Fruit fly (Drosophila melanogaster) whole organism, larva: Measurements from ENCODE around the gene kel.

Experiments
- noc ChIP-seq: fragments of 200-800 bp; sonication (Bioruptor generic); optimal IDR thresholded peaks from 3 replicates; lab custom pipeline; 2019; ENCODE audit warnings: missing biosample characterization, mild to moderate bottlenecking, missing genetic modification characterization, moderate library complexity

Gene kel

DNA sequence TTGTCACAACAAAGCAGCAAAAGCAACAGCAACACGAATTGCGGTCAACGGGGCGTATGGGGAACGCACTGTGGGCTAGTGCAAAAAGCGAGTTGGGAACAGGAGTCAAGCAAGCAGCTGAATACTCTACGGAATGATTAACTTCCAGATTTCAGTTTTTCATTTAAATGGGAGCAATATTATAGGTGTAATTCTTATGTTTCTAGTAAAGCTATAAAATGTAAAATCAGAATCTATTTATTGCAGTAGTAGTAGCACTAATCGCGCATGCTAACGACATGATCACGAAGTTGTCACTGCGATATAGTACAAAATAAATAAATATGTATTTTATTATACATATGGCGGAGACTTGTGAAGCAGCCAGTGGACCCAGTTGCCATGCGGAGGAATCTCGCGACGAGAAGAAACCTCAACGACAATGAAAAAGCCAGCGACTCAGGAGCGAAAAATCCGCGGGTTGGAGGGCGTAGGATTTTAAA, 8.8 kb upstream of the kel start:
- TF ChIP-seq noc (tag; lab: Kevin White, UChicago), result peak; percentile 26

DNA sequence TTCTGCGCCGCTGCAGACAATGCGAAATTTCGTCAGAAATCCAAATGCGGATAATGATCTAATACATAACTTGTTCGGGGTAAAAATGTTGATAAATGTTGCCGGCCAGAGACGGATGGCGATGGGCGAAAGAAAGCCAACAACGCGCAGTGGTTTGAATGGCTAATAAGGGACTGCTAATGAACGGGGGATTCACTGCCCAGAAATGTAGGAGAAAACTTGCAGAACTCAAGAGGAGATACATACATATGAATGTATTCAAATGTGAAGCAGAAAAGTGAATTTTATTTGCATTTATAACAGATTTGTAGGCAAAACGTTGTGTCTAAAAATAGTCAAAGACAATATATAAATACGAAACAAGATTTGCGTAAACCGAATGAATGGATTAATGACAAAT, 7.9 kb upstream of the kel start:
- TF ChIP-seq noc (tag; lab: Kevin White, UChicago), result no peak

DNA sequence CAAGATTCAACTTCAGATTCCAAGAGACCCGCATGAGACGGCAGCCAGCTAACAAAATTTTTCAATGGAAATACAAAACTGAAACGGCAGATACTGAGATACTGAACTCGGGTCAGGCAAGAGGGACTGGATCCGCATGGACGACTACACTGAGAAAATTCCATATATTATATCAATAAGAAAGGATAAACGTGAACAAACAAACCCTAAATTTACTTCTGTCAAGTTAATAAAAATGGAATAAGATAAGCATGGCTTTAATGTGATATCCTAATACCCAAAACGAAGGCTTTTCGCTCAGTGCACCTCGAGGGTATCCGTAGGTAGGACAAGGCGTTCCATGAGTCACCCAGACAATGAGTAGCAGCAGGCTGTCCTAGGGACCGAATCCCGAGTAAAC, 7.4 kb upstream of the kel start:
- peak; percentile 70 for TF ChIP-seq noc (tag; lab: Kevin White, UChicago)

DNA sequence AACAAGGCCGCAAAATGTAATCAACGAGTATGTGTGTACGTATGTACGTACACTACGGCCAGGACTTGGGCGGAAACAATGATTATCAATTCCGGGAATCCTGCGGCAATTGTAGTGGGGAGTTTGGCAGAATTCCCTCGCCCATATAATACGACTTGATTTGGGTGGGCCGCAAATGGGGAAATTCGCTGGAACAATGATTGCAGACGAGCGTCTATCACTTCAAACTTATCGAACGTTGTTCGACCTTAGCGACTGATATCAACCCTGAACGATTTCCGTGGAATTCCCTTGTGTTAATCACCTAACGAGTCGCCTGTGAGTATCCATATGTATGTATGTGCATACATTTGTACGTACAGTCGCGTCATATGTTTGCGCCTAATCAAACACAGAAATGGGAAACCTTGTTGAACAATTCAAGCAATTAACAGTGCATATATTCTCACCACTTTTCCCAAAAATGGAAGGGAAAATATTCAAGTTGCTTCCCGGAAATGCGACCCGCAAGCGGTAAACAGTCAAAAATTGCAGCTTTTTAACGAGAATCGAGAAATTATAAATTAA, 6.5 kb upstream of the kel start:
- no peak for TF ChIP-seq noc (tag; lab: Kevin White, UChicago)

DNA sequence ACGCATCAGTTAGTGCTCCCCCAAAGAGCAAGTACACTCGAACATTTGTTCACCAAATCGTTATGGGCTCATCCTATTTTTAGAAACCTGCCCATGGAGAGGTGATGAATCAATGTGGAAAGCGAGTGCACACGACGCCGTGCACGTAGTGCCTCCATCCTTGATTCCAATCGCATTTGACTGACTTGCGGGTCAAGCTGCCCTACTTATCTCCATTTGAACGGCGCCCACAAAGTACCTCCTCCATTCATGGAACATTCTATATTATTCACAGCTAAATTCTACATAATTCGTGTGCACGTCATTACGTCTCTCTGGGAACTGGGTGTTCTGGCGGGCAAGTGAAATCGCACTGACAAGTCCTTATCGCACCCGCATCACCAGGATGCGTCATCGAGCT, 5.3 kb upstream of the kel start:
- TF ChIP-seq noc (tag; lab: Kevin White, UChicago), result no peak

DNA sequence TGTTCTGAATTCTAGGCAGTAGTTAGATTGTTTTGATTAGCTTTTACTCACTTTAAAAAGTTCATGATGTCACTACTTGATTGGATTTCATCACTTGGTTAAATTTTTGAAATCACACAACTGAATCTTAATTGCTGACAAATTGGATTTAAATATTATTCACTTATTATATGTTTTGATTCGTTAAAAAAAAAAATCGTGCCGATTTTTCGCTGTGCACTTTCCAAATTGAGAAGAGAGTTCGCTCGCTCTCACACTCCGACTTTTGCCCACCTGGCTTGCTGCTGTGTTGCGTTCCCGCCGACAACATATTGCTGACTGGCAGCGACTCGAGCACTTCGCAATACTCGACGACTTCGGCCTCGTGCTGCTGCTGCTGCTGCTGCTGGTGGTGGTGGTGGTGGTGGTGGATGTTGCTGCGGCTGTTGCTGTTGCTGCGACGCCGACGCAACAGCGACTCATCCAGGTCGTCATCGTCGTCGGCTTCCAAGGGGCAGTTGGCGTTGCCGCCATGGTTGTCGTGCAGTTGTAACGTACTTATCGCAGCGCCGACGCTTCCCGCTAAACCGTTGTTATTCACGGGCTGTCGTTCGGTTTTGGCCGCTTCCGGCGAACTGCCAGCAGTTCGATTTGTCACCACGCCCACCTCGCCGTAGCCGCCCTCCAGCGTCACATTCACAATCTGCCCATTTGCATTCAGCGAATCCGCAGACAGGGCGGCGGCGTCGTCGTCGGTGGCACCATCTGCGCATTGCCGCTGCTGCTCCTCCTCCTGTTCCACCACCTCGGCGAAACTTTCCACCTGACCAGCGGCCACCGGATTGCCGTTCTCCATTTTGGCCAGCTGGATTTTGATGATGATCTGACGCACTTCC, 3.8 kb upstream of the kel start:
- peak; percentile 78 for TF ChIP-seq noc (tag; lab: Kevin White, UChicago)

DNA sequence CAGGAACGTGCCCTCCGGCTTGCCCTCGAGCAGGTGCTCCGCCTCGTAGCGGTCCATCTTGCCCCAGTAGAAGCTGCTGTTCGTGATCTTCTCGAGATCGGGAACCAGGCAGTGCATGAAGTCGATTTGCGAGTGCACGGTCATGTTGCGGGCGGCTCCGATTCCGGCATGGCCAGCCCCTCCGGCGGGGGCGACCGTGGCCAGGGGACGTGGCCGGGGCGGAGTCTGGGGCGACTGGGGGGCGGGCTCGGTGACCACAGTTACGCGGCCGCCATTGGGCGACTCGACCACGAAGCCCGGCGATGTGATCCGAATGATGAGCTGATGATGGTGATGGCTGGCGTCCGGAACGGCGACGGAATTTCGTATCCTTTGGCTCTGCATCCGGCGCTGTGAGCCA, 2.7 kb upstream of the kel start:
- TF ChIP-seq noc (tag; lab: Kevin White, UChicago), result no peak

DNA sequence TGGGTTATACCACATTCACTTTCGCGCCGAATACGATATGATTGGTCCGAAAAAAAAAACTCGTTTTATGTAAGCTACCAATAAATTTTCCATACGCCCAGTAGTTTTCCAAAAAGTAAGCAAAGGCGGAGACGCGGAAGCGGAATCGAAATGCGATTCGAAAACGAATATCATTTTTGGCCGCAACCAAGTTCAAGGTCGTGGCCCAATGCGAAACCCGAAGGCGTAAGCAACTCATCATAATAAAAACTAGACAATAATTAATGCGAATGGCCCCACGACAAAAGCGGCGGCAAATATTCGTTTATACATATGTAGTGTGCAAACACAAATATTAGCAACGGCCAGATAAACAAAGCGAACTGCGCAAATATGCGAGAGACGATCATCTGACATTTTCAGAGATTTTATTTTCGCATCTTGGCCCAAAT, 1.4 kb downstream of the kel start:
- TF ChIP-seq noc (tag; lab: Kevin White, UChicago), result peak; percentile 87

DNA sequence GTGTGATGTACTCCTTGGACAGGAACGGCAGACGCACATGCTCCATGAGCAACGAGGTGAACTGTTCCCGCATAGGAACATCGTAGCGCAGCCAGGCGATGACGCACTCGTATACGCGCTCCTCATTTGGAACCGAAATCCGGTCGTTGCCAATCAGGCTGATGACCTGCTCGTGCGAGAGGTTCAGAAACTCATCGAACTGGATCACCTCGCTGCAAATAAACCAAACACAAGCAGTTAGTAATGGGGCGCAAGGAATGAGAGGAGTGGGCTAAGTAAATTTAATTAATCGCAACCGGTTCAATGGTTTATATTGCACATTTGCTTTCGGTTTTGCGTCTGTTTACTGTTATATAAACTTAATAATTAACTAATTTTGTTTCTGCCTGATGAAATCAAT, 3.3 kb downstream of the kel start:
- TF ChIP-seq noc (tag; lab: Kevin White, UChicago), result no peak

DNA sequence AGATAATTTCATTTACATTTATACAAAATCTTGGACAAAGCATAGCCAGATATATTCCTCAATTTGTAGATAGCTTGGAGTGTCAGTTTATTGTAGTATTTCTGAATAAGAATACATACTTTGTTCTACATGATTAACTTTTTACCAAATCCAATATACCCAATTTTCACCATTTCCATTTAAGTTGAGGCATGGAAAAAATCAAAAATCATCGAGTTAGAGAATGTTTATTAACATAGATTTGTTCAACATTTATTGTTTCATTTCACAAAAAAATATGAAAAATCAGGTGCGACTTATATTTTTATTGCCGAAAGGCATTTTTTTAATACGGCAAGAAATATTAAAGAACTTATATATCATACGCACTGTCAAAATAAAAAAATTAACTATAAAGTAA, 12.2 kb downstream of the kel start, which contains the start of gene Grl36b:
Grl36b (minus strand) TSS at position 101 of the 400 bp plus-strand sequence.
- no peak for TF ChIP-seq noc (tag; lab: Kevin White, UChicago)

DNA sequence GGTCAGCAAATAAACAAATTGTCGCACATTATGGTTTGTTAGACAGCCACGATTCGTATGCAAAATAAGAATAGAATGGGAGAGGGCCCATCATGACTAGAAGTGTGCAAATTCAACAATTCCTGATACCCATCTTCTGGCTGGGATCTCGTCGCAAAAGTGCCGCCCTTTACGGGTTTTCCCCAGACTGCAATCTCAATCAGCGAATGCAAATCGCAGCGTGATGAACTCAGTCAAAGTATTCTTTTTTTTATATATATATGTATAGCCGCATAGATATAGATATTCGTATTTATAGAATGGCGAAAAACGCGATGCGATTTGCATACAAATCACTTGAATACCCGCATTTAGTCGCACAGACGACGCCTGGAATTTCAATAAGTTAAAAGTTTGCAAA, 15.0 kb downstream of the kel start:
- TF ChIP-seq noc (tag; lab: Kevin White, UChicago), result no peak

DNA sequence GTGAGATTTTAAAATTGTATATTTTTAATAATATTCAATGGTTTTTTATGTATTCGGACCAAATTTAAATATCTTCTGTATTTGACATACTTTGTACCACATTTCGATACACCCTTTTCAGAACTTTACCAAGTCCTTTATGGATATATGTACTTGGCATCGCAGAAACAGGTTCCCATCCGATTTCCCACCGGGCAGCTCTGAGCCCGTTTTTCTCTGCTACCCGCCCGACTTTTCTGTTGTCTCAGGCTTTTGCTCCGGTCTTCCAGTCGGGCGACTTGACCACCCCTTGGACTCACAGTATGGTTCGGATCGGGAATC, 15.7 kb downstream of the kel start:
- no peak for TF ChIP-seq noc (tag; lab: Kevin White, UChicago)

DNA sequence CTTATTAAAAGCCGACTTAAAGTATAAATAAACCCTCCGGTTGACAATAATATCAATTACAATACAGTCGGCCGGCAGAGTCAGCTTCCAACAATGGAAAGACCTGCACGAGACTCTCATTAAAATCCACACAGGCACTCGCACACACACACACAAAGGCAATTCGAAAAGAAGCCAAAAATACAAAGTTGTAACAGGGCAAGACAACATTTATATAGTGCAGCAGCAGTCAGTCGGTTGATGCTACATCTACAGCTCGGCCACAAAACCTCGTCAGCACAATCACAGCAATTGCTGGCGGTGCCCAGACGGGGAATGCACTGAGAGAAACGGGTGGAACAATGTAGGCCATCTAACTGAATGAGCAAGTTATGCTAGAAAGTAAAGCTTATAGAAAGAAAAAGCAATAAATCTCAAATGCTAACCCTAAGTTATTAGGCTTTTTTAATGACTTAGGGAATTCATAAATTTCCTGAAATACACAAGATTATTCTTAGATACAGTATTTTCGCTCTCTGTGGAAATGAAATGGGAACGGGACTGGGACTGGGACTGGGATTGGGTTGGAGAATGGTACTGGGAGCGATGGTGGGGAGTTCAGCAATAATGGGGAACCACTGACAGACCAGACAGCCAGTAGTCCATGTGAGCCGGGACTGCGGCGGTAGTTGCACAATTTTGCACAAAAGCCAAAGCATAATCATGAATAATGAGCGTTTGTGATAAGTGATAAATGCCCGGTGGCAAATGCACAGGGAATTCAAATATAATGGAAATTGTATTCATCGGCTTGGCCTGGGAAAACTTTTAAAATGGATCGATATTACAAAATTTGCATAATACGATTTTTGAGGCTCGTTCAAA, 16.3 kb downstream of the kel start:
- TF ChIP-seq noc (tag; lab: Kevin White, UChicago), result no peak

DNA sequence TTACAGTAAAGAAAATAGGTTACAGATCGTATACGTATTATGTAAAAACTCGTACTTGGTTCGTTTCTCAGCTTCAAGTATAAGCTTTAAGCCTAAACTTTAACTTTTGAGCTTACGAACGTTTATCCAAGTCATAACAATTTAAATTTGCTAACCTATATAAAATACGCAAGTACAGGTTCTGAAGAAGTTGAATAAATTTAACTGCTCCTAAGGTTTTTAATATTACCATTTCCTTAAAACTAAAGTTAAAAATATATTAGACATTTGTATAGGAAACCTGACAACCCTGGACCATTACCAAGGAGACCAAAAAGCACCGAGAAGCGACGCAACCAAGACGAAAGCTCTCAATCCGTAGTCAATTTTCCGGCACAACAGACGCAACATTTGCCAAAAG, 18.2 kb downstream of the kel start, which contains the start of gene CG5758:
CG5758 (plus strand) TSS at position 353 of the 400 bp plus-strand sequence.
- TF ChIP-seq noc (tag; lab: Kevin White, UChicago), result peak; percentile 18

DNA sequence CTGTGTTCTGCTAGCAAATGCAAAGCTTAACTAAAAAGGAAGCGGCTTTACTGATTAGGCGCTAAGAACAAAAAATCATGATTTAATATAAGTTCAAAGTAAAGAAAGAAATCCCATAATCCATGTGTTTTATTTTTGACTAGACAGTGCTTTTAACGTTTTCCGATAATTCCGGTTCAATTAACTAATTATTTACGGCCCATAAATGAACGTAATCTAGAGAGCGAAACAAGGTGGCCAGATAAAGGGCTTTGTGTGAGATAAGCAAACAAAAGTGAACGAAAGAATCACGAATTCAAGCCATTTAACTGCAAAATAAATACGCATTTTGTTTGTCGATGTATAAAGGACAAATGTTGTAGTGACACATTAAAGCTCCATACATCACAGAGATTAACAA, 22.8 kb downstream of the kel start:
- no peak for TF ChIP-seq noc (tag; lab: Kevin White, UChicago)

DNA sequence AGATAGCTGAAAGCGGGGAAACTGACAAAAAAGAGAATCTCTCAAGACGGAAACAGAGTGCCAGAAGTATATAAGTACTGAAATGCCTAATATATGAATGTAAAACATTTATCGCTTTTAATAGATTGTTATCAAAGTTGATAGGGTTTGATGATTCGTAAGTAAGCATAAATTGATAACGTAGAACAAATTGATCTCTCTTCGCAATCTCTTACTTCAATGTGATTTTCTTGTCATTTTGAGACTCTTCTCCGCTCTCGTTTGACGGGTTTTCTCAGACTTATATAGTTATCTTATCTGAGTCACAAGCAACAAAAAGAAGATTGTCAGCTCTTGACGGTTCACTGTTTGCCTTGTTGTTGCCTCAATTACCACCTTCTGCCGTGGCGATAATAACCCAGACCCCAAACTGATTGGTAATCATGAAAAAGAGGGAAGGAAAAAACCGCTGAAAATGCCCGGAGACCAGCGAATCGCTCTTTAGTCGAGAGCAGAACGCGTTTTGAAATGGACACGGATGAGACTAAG, 23.6 kb downstream of the kel start, which contains the start of gene CG15152:
CG15152 (plus strand) TSS at position 372 of the 528 bp plus-strand sequence.
- peak; percentile 6 for TF ChIP-seq noc (tag; lab: Kevin White, UChicago)
